Worm (Caenorhabditis elegans) whole organism, dauer: ENCODE data around the gene nlp-59.

ENCODE experiments used
- unc-62 ChIP-seq: sonication (generic microtip); optimal IDR thresholded peaks from 2 replicates; lab custom pipeline; 2017; ENCODE audit warnings: missing biosample characterization, missing genetic modification reagents, missing genetic modification characterization

nlp-59 gene

DNA sequence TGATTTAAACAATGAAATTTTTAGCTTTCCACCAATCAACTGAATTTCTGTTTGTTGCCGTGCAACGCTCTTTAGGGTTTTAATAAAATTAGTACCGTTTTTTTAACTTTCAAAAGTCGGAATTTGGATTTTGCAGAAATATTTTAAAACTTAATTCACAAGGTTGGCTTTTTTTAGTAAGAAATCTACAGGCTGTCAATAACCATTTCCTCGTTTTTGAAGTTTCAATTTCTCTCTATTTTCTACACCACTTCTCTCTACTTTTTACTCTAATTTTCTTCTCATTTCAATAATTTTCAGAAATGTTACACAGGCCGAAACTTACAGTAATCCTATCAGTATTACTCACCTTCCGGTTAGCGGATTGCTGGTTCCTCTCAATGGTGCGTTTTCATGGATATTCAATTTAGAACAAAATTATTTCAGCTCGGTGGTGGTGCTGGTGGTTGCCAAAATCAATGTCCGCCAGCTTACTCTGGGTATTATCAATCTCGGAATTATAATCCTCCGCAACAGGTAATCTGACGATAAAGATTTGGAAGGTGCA is 7.0 kb downstream of the nlp-59 start, which contains the start of the genes grd-12 and F02D8.1:
Gene grd-12 (plus strand): TSS at position 301 of the 547 bp plus-strand sequence.
Gene F02D8.1 (minus strand): TSS at position 497 of the 547 bp plus-strand sequence.
- no peak for TF ChIP-seq unc-62

DNA sequence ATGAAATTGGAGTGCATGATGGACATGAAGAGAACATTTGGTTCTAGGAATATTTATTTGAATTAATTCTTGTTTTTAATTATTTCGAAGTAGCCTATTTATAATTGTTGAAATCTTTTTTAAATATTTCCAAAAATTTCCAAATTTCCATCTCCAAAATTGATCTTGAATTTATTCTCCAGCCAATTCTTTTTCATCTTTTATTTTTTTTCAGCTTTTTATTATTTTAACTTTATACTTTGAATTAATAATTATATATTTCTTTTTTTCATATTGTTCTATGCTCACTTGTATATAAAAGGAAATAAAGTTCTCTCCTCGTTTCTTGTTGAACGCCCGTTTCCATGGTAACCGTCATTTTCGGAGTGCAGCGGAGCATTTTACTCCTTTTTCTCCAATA is 8.7 kb downstream of the nlp-59 start, which contains the start of gene xbx-1:
Gene xbx-1 (plus strand): TSS at position 301 of the 400 bp plus-strand sequence.
- TF ChIP-seq unc-62: no peak

DNA sequence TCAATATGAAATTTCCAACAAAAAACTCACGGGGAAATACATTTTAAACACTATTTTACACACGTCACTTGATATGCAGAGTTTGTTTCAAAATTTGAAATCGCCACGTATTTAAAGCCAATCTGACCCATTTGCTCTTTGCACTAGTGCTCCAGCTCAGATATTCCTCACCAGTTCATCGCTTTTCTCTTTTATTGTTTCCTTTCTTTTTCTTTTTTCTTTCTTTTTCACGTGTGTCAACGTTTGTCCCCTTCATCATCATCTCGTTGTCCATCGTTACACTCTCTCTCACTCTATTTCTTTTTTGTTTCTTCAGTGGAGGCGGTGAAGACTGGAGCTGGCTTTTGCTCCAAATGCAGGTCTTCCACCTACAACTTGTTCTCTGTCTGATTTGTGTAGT is 13.4 kb downstream of the nlp-59 start, which contains the start of gene F02D8.4:
Gene F02D8.4 (plus strand): TSS at position 301 of the 400 bp plus-strand sequence.
- no peak for TF ChIP-seq unc-62

DNA sequence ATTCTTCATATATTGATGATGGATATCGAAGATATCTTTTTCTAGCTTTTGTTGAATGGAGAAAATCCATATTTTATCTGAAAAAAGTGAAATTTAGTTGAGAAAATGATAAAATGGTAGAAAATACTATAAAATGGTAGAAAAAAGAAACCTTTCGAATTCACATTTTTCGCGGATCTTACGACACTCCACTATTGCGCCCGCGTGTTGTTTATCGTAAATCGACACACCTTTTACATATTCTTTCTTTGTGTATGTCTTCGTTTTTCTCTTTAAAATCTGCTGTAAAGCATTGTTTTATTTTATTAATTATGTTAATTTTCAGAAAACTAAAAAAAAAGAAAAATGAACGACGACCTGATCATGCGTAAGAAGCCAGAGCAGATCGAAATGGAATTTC is 19.6 kb downstream of the nlp-59 start, which contains the start of the genes cdt-2 and T01C3.2:
Gene cdt-2 (minus strand): TSS at position 284 of the 400 bp plus-strand sequence.
Gene T01C3.2 (plus strand): TSS at position 326 of the 400 bp plus-strand sequence.
- TF ChIP-seq unc-62: no peak

DNA sequence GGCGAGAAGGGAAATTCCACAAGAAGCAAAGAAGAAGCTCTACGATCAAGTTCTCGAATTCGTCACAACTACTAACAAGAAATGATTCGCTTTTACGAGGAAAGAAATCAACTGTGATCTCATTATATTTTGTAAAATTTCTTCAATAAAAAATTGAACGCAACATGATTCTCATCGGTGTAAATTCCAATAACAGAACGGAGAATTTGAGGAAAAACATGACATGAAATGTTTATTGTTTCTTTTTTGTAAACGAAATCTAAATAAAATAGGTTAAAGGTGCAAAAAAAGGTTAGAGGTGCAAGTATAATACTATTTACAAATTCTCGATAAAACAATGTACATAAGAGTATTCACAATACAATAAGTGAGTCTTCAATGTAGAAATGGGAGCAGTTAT is 20.3 kb downstream of the nlp-59 start:
- no peak for TF ChIP-seq unc-62

DNA sequence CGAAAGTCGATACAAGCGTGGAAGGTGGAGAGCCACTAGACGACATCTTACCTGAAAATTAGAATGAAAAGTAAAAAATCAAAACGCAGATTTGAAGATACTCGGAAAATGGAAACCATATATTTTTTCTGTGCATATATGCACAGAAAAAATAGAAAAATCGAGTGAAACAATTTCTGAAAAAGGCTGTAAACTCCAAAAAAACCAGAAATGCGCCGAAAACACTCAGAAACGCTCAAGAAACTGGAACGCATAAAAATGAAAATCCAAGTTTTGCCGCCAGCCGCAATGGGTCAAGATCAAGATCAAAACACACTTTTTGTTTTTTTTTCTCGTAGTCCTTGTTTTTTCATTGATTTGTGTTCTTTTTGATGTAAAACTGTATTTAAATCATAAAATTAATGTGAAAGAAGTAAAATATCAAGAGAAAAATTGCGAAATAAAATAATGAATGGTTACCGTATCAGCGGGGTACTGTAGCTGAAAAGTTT is 21.4 kb downstream of the nlp-59 start, which contains the start of gene T01C3.3:
Gene T01C3.3 (minus strand): TSS at position 51 of the 491 bp plus-strand sequence.
- no peak for TF ChIP-seq unc-62

DNA sequence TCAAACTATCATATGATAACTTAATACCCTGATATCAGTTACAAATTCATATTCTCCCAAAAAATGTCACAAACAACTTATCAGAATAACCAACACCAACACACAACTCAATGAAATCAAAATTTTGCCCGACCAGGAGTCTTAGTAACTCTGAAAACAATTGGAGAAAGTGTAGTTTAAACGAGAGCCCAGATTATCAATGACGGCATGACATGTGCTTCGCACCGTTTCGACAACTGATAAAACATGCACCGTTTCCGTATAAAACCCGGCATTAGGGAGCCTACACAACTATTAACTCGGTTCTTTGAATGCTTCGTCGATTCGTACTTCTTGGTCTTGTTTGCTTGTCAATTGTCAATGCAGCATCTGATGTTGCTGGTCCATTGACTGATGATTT is 22.4 kb downstream of the nlp-59 start, which contains the start of gene fil-1:
Gene fil-1 (plus strand): TSS at position 219 of the 400 bp plus-strand sequence.
- no peak for TF ChIP-seq unc-62

DNA sequence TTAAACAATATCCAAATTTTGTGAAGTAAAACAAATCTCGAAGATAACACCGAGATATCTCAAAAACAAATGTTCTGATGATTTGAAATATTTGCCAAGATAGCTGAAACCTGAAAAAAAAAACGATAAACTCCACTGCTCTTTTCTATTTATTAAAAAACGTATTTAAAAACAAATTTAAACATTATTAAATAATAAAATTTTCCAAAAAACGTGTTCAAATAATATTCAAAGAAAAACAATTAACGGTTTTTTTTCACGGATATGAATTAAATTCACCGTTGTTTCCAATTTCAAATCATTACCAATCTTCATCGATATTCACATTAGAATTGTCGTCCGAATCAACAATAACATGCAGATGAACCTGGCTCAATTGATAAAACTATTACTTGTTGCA is 25.0 kb downstream of the nlp-59 start, which contains the start of gene irld-14:
Gene irld-14 (plus strand): TSS at position 301 of the 400 bp plus-strand sequence.
- TF ChIP-seq unc-62: no peak

DNA sequence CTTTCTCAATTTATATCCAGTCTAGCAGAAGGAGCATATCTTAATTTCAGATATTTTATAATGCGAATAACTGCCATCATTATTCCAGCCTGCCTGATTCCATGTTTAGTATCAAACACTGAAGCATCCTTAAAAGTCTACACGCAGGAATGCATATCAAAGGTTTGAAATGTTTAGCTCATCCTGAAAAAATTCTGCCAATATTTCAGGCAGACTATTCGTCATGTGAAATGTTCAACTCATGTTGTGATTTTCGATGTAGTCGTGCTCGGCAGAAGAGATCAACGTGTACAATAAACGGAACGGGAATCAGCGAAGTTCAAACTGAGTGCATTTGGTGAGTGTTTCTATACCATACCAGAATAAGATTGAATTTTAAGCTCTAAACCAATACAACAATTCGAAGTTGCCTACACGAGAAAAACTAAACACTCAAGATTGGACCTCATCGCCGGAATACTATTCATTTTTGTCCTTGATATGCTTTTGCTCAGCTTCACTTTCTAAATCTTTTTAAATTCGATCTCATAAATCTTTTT is 28.3 kb downstream of the nlp-59 start, which contains the start of gene T01C3.11:
Gene T01C3.11 (plus strand): TSS at position 51 of the 539 bp plus-strand sequence.
- TF ChIP-seq unc-62: no peak

DNA sequence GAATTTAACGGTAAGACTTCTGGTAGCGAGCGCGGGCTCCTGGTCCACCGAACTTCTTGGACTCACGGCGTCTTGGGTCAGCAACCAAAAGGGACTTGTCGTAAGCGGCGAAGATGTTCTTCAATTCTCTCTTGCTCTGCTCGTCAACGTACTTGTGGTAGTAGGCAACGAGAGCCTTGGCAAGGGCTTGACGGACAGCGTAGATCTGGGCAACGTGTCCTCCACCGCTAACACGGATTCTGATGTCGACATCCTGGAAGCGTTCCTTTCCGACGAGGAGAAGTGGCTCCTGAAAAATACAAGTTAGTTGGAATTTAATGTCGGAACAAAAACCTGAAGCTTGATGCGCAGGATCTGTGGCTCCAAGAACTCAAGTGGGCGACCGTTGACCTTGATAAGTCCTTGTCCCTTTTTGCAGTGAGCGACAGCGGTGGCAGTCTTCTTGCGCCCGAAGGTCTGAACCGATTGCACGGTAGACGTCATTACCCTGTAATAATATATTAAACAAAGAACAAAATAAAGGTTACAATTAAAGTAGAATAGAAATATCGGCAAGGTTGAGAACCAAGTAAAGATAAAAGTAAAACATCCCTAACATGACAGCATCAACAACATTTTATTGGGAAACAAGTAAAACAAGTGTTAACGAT is 28.9 kb downstream of the nlp-59 start, which contains the start of gene rps-16:
Gene rps-16 (minus strand): TSS at position 487 of the 650 bp plus-strand sequence.
- no peak for TF ChIP-seq unc-62

DNA sequence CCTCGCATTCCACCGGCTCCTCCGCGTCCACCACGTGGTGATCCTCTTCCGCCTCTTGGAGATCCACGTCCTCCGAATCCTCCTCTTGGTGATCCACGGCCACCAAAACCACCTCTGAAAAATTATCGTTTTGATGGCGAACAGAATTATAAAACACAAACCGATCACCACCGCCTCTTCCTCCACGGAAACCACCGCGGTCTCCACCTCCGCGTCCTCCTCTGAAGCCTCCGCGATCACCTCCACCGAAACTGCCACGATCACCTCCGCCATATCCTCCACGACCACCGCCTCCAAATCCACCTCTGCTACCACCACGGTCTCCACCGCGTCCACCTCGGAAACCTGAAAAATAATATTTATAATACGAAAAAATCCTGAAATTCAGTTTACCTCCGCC is 30.3 kb downstream of the nlp-59 start:
- TF ChIP-seq unc-62: no peak

DNA sequence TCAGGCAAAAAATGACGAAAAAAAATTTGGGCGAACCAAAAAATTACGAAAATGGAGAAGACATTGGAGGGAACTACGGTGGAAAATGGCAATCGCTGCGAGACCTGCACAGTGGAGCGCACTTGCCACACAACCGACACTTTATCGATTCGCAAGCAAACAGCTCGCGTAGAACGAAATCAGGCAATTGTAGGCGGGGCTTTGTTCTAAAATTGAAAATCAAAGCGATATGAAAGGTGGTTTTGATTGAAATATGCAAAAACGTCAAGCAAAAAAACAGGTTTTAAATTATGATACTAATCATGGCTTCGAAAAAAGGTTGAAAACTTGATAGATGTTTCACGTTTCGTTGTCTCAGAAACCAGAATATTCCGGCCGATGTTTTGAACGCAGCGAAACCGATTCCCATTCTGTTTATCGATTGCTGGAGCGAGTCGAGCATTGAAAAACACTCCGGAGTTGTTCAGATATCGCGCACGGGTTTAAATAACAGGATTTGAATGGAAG is 31.0 kb downstream of the nlp-59 start, which contains the start of the genes fib-1 and mut-15:
Gene fib-1 (minus strand): TSS at position 40 of the 507 bp plus-strand sequence.
Gene mut-15 (plus strand): TSS at position 360 of the 507 bp plus-strand sequence.
- TF ChIP-seq unc-62: no peak

DNA sequence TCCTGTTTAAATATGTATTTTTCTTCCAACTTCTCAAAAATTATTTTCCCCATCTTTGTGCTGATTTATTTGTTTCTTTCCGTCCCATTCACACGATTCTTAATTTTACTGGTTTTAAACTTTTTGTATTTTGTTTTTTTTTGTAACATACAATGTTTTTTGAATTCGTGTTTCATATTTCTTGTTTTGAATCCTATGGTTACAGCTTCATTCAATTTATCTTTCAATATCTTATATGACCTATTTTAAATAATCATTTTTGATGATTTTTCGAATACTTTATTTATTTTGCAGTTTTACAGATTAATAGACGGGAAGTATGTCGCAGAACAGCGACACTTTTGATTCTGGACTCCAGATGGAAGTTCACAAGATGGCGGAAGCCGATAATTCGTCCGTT is 33.6 kb downstream of the nlp-59 start, which contains the start of gene hrde-2:
Gene hrde-2 (plus strand): TSS at position 301 of the 400 bp plus-strand sequence.
- TF ChIP-seq unc-62: no peak

DNA sequence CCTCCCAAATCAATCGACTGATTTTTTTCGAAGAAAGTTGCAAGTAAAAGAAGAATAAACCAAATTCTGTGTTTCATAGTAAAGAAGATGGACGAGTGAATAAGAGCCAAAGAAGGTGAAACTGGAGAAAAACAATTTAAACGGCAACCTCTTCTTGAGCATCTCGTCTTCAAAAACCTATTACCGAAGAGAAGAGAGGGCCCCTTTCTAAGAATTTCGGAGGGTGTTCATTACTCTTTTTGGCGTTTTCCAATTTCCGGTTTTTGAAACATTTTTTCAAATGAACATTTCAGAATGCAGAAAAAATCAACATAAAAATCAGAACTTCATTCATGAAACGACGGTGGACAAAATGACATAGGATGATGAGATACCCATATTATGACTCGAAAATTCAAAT is 40.3 kb downstream of the nlp-59 start, which contains the start of gene nmr-2:
Gene nmr-2 (minus strand): TSS at position 101 of the 400 bp plus-strand sequence.
- TF ChIP-seq unc-62: no peak

DNA sequence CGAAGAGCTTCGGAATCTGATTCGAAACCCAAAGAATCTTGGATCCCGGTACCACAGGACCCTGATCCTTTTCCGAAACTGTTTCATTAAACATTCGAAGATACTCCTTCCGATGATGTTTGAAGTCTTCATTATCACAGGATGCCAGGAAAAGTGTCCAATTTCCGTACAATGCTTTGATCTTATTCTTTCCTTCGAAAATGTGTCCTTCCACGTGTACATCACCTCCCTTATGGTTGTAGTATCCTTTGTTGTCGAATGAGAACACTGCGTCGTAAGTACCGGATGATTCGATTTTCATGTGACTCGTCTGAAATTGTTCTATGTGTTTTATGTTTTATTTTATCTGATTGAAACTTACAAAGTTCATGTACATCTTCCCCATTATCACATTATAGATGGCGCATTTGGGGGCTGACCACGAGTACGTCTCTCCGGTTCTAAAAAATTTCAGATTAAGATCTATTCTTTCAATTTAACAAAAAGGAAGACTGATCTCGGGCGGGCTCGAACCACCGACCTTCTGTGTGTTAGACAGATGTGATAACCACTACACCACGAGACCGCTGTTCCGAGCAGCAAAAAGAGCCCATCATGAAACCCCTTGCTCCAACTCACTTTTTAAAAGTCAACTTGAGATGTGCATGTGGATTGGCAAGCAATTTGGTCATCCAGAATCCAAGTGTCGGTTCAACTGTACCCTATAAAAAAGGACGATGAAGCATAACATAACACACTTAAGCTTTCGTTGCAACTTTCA is 41.5 kb downstream of the nlp-59 start:
- TF ChIP-seq unc-62: no peak

DNA sequence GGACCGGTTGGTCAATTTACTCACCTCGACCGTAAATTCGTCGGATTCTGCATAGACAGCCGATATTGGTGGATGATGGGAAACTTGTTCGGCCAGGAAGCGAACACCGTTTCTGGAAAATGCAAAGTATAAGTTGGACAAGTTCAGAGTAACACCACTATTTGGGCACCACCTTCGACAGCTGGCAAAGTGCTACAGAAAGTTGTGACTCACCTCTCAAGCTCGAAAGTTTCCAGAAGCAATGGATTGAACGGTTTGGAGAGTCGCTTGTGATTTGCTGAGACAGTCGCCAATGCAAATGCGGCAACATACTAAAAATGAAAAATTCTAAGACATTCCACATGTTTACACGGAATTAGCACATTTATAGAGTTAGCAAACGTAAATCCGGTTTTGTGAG is 42.1 kb downstream of the nlp-59 start:
- no peak for TF ChIP-seq unc-62
